Worm (Caenorhabditis elegans): ENCODE results near the gene Y102E9.6.

- TF ChIP-seq ceh-36 (tag; optimal IDR thresholded peaks at IDR 0.05) (no peak), hnd-1 (tag; optimal IDR thresholded peaks at IDR 0.05) (no peak), hmbx-1 (tag; optimal IDR thresholded peaks at IDR 0.05) (no peak)
These were observed 505 bp upstream of the Y102E9.6 start, which contains the start of gene K07E12.2 for ce11 chrIII:6736971-6737370.

All from whole organism, early embryonic.